Fruit fly (Drosophila melanogaster): ENCODE results near the gene CG1622.

The CG1622 gene

DNA sequence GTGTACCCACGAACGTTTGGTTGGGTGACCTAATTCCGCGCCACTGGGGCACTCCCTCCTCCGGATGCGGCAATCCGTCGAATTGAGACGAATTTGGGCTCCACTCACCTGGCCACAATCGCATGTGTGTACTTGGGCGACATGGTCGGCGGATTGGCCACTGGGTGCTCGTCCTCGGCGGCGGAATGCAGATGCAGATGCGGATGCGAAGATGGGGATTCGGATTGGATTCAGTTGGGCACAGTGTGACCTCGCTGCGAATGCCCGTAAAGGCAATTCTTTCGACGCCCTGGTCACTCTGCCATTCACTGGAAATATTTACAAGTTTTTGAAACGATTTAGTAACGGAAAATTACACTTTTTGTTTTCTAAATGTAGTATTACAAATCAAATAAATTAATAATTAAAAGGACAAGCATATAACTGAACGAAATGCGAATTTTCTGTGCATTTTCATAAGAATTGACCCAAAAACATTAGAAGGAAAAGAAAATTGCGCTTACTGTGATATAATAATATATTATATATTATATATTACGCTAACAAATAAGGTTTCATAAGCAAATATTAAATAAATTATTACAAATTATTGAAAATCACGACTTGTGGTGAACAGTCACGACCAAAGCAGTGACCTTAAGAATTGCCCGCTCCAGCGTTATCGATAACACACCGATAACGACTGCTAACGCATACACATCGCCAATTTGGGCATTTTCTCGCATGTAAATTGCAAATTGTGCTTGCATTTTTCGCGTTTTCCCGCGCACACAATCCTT lies at the start of gene CG1622:
Gene CG1622 (plus strand): TSS at position 678 of the 779 bp plus-strand sequence.
- no peak for TF ChIP-seq Dif (GFP tag; optimal IDR thresholded peaks at IDR 0.05; ENCODE audit: partially characterized antibody)
- TF ChIP-seq foxo (GFP tag; optimal IDR thresholded peaks at IDR 0.05): peak in 1 of 2 experiments; percentile 49
- peak; percentile 14 for TF ChIP-seq sv (GFP tag; optimal IDR thresholded peaks at IDR 0.05)
- TF ChIP-seq CG32264 (GFP tag; optimal IDR thresholded peaks at IDR 0.05): no peak
- no peak for TF ChIP-seq Rel (GFP tag; optimal IDR thresholded peaks at IDR 0.05)
- peak; percentile 56 for TF ChIP-seq Rel (tag; optimal IDR thresholded peaks at IDR 0.05)
- no peak for TF ChIP-seq dl (GFP tag; optimal IDR thresholded peaks at IDR 0.05; ENCODE audit: insufficient read depth in 1 of 2, partially characterized antibody in 2 of 2)
- TF ChIP-seq CG9705 (GFP tag; optimal IDR thresholded peaks at IDR 0.05): no peak
- TF ChIP-seq lola (GFP tag; optimal IDR thresholded peaks at IDR 0.05): no peak
- TF ChIP-seq Sp1 (GFP tag; optimal IDR thresholded peaks at IDR 0.05): peak; percentile 42
- TF ChIP-seq CrebA (GFP tag; optimal IDR thresholded peaks at IDR 0.05; ENCODE audit: borderline replicate concordance): no peak
- no peak for TF ChIP-seq dsf (GFP tag; optimal IDR thresholded peaks at IDR 0.05; ENCODE audit: borderline replicate concordance)
- TF ChIP-seq sage (GFP tag; optimal IDR thresholded peaks at IDR 0.05): no peak
- TF ChIP-seq HLH106 (tag; optimal IDR thresholded peaks at IDR 0.05): peak; percentile 59
- TF ChIP-seq Hnf4 (GFP tag; optimal IDR thresholded peaks at IDR 0.05): no peak
- TF ChIP-seq woc (GFP tag; optimal IDR thresholded peaks at IDR 0.05): no peak
- peak; percentile 32 for TF ChIP-seq psq (GFP tag; optimal IDR thresholded peaks at IDR 0.05)
- TF ChIP-seq Hr83 (GFP tag; optimal IDR thresholded peaks at IDR 0.05; ENCODE audit: poor library complexity, severe bottlenecking): no peak
- TF ChIP-seq tai (GFP tag; optimal IDR thresholded peaks at IDR 0.05): no peak
- TF ChIP-seq Hr78 (GFP tag; optimal IDR thresholded peaks at IDR 0.05): no peak
- TF ChIP-seq Vsx2 (GFP tag; optimal IDR thresholded peaks at IDR 0.05; ENCODE audit: partially characterized antibody): no peak

DNA sequence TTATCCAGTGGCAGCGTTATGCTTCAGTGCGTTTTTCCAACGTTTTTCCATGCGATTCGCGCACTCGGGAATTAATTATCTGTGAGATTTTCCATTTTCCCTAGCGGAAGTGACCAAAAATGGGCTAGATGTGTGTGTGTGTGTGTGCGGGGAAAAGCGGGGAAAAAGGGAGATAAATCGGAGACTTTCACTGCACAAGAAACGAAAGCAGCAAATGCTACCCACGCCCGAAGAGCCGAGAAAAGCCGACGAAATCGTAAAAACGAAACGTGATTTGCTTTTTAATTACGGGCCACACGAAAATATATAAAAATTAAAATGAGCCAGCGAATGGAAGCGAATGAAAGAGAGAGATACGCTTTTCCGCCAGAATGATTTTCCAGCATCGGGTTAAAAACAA lies 49.1 kb upstream of the CG1622 start:
- TF ChIP-seq h (GFP tag; optimal IDR thresholded peaks at IDR 0.05) (no peak), jim (GFP tag; optimal IDR thresholded peaks at IDR 0.05) (no peak), dl (GFP tag; optimal IDR thresholded peaks at IDR 0.05; ENCODE audit: insufficient read depth in 1 of 2, partially characterized antibody in 2 of 2) (no peak), Jra (GFP tag; optimal IDR thresholded peaks at IDR 0.05) (no peak), foxo (GFP tag; optimal IDR thresholded peaks at IDR 0.05) (no peak), dsf (GFP tag; optimal IDR thresholded peaks at IDR 0.05; ENCODE audit: borderline replicate concordance) (no peak), Sp1 (GFP tag; optimal IDR thresholded peaks at IDR 0.05) (no peak), Hr83 (GFP tag; optimal IDR thresholded peaks at IDR 0.05; ENCODE audit: poor library complexity, severe bottlenecking) (no peak), sage (GFP tag; optimal IDR thresholded peaks at IDR 0.05) (no peak), HLH106 (tag; optimal IDR thresholded peaks at IDR 0.05) (no peak), rgr (GFP tag; optimal IDR thresholded peaks at IDR 0.05) (no peak), fru (GFP tag; optimal IDR thresholded peaks at IDR 0.05) (no peak)

DNA sequence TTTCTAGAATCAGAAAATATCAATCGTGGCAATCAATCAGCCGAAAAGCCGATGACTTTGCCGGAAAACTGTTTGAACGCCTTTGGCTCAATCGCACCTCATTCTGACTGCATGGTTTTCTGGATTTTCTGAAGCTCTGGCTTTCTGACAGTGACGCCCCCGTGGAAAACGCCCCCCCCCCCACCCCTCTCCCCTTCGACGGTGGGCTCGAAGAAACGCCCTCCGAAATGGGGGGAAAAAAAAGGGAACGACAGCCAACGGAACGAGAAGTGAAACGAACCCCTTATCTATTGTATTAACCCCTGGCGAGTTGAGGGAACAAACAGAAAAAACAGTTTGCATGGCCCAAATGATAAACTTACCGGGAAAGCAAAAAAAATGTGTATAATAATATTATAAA lies 48.4 kb upstream of the CG1622 start:
- TF ChIP-seq brk (GFP tag; optimal IDR thresholded peaks at IDR 0.05) (no peak), OdsH (GFP tag; optimal IDR thresholded peaks at IDR 0.05) (no peak), HLH106 (tag; optimal IDR thresholded peaks at IDR 0.05) (no peak), foxo (GFP tag; optimal IDR thresholded peaks at IDR 0.05) (no peak), Mio (GFP tag; optimal IDR thresholded peaks at IDR 0.05) (no peak), fru (GFP tag; optimal IDR thresholded peaks at IDR 0.05) (no peak)

DNA sequence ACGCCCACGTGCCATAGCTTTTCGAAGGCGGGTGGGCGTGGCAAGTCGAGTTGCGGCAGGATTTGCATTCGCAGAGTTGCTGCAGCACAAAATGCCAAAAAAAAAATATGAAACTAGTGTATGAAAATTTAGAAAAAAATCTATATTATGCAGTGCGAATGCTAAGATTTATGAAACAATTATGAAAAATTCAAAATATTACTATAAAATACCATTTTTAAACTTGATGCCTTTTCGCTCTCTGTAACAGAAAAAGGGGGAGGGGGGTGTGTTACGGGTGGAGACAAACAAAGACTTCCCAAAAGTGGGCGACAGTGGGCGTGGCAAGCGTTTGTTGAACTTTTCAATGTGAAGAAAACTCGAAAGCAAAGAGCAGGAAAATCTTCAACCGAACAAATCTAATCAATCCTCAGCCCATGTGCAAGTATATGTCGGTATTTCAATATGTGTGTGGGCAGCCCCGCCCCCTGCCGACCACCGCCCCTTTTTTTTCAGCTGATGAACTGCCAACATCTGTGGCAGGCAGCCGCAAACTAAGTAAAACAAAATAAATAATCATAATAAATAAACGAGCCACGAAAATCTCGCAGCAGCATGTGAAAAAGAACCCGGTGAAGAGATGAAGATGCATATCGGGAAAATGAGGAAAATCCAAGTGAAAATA lies 47.0 kb upstream of the CG1622 start:
- TF ChIP-seq Vsx2 (GFP tag; optimal IDR thresholded peaks at IDR 0.05; ENCODE audit: partially characterized antibody) (no peak), rgr (GFP tag; optimal IDR thresholded peaks at IDR 0.05) (no peak), CG9705 (GFP tag; optimal IDR thresholded peaks at IDR 0.05) (no peak), Dif (GFP tag; optimal IDR thresholded peaks at IDR 0.05; ENCODE audit: partially characterized antibody) (no peak), Rel (GFP tag; optimal IDR thresholded peaks at IDR 0.05) (no peak), Rel (tag; optimal IDR thresholded peaks at IDR 0.05) (no peak), sage (GFP tag; optimal IDR thresholded peaks at IDR 0.05) (no peak), fru (GFP tag; optimal IDR thresholded peaks at IDR 0.05) (no peak), jim (GFP tag; optimal IDR thresholded peaks at IDR 0.05) (no peak), GATAd (GFP tag; optimal IDR thresholded peaks at IDR 0.05) (no peak), CG32264 (GFP tag; optimal IDR thresholded peaks at IDR 0.05) (no peak), Mio (GFP tag; optimal IDR thresholded peaks at IDR 0.05) (no peak), Hr78 (GFP tag; optimal IDR thresholded peaks at IDR 0.05) (no peak), Hnf4 (GFP tag; optimal IDR thresholded peaks at IDR 0.05) (no peak)

Data from whole organism, wandering third instar larva.